Worm (Caenorhabditis elegans) whole organism, L4/young adult: Measurements from ENCODE around the gene noca-2.

Experiments used
- W03F9.2 ChIP-seq: fragments of 150-350 bp; optimal IDR thresholded peaks from 2 replicates; lab custom pipeline; 2014; ENCODE audit warnings: missing biosample characterization, missing genetic modification characterization
- dao-5 ChIP-seq: sonication (generic microtip); optimal IDR thresholded peaks from 2 replicates; lab custom pipeline; 2016; ENCODE audit warnings: missing genotype, missing genetic modification characterization, moderate library complexity, missing compliant biosample characterization
- him-1 ChIP-seq: sonication (generic microtip); optimal IDR thresholded peaks from 2 replicates; lab custom pipeline; 2016; ENCODE audit warnings: missing genotype, missing genetic modification reagents, missing genetic modification characterization, missing compliant biosample characterization

DNA sequence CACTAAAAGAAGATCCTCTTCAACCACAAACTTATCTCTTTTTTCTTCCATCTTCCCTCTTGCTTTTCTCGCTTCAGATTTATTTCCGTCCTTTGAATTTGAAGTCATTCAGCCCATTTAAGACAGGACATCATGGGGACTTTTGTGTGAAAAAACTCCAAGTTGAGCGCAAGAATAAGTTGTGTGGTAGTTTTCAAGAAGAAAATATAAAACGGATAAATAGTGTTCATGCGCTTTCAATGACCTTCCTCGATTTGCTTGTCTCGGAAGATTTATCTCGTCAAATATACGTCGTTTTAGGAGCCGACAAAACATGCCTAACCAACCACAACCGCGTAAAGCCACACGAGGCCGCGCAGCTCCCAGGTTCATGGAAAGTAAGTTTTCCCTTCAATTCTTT lies 34.8 kb upstream of the noca-2 start, which contains the start of gene sto-6:
- no peak for TF ChIP-seq him-1
- TF ChIP-seq W03F9.2 (tag; lab: Kevin White, UChicago) = no peak
- no peak for TF ChIP-seq dao-5 (tag; lab: Kevin White, UChicago)
